Worm (Caenorhabditis elegans): ENCODE data around the gene sgt-1.

Gene sgt-1

DNA sequence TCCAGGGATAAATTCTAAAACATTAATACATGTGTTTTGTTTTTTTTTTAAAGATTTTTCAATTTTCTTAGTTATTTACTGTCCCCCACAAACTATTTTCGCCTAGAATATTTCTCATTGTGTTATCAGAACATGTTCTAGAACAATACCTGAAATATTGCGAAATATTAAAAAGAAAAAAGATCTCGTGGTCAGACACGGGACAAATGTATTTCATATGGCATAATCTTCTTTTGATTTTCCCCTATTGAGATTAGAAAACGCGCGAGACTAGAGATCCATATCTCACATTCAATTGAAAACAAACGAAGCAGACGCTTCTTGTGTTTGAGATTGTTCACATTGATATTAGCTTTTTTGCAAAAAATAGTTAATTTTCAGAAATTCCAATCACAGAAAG, 47.5 kb downstream of the sgt-1 start (continued):
- TF ChIP-seq aptf-2 (GFP tag; conservative IDR thresholded peaks at IDR 0.05) (no peak), lin-26 (GFP tag; IDR thresholded peaks at IDR 0.05) (0 out of 2 replicates have a peak, but pooled peaks have one; percentile 13), repo-1 (tag; optimal IDR thresholded peaks at IDR 0.05) (no peak), hsf-1 (GFP tag; IDR thresholded peaks at IDR 0.05) (no peak), pbrm-1 (GFP tag; IDR thresholded peaks at IDR 0.05) (0 out of 2 replicates have a peak, but pooled peaks have one; percentile 12), F23B12.7 (tag; optimal IDR thresholded peaks at IDR 0.05; ENCODE audit: insufficient read depth) (no peak), F10E7.11 (tag; optimal IDR thresholded peaks at IDR 0.05) (no peak), unc-130 (GFP tag; optimal IDR thresholded peaks at IDR 0.05) (no peak), bed-2 (GFP tag; IDR thresholded peaks at IDR 0.05) (no peak)

DNA sequence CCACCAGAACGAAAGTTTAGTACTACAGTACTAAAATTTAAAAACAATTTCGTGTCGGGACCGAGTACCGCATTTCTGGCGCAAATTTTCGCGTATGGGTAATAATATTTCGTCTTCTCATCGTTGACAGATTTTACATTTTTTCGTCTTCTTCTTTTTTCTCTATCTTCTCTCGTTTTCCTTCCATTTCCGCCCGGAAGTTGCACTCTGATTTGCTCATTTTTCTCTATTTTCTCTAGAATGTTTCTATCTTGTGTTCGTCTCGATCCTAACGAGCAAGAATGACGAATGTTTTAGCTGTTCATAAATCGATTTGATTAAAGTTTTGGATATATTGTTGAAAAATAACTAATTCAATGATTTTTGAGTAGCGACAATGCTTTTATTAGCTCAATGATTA, 48.1 kb downstream of the sgt-1 start:
- TF ChIP-seq K11D2.4 (GFP tag; IDR thresholded peaks at IDR 0.05) (0 out of 2 replicates have a peak, but pooled peaks have one; percentile 19), F55B11.4 (tag; optimal IDR thresholded peaks at IDR 0.05; ENCODE audit: borderline replicate concordance, insufficient read depth) (no peak), efl-1 (GFP tag; optimal IDR thresholded peaks at IDR 0.05) (no peak), aptf-3 (GFP tag; IDR thresholded peaks at IDR 0.05) (no peak), tbp1 (GFP tag; optimal IDR thresholded peaks at IDR 0.05) (no peak), nhr-80 (tag; optimal IDR thresholded peaks at IDR 0.05) (no peak), lin-54 (GFP tag; optimal IDR thresholded peaks at IDR 0.05) (no peak)

DNA sequence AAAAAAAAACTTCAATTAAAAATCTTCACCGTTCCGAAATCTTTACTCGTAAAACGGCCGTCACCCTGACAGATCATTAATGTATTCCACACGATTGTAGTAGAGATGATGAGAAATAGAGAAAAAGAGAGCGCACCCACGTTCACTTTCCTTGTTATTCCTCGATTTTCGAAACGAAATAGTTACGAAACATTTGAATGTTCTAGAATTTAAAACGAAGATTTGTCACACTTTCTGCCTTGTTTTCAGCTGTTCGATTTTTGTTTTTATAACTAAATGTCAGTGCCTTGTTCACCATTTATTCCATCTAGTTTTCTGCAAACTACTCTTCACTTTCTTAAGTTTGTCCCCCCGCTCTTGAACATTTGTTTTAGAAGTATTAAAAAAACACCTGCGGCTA, 48.8 kb downstream of the sgt-1 start:
- no peak for TF ChIP-seq cebp-1 (GFP tag; IDR thresholded peaks at IDR 0.05)
- peak; percentile 66 for TF ChIP-seq cebp-1 (tag; optimal IDR thresholded peaks at IDR 0.05)
- TF ChIP-seq rpc-1 (optimal IDR thresholded peaks at IDR 0.05) = no peak
- TF ChIP-seq rpc-1 (tag; optimal IDR thresholded peaks at IDR 0.05) = no peak
